Fruit fly (Drosophila melanogaster): Measurements from ENCODE around the gene CG42266.

Gene CG42266

DNA sequence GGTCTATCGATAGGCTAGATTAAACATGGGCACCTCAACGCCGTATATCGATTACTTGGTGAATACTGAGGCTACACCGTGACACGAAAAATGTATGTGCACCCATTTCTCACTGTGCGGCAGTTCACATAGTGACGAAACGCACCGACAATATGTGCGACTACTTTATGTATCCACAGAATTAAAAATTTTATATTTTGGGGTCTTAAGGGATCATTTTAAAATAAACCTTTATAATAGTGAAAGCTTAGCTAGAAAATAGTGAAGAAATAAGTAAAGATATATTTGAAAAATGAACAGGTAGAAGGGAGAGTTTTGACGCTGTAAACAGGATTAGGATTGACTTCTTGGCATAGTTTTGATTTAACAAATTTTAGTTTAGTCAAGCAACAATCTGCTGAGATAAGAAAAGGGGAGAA is 11.1 kb downstream of the CG42266 start, which contains the start of gene mRpL4 (continued):
- TF ChIP-seq usp (GFP tag; optimal IDR thresholded peaks at IDR 0.05) (no peak), CG5180 (GFP tag; optimal IDR thresholded peaks at IDR 0.05) (no peak), MESR4 (GFP tag; optimal IDR thresholded peaks at IDR 0.05) (no peak), her (GFP tag; optimal IDR thresholded peaks at IDR 0.05) (peak; percentile 66), hth (optimal IDR thresholded peaks at IDR 0.05) (no peak), onecut (GFP tag; IDR thresholded peaks at IDR 0.05) (0 out of 2 replicates have a peak, but pooled peaks have one; percentile 23), Six4 (GFP tag; optimal IDR thresholded peaks at IDR 0.05) (peak; percentile 47), cad (GFP tag; optimal IDR thresholded peaks at IDR 0.05) (no peak), sna (GFP tag; IDR thresholded peaks at IDR 0.05; ENCODE audit: partially characterized antibody) (peak; percentile 99), CG12155 (GFP tag; optimal IDR thresholded peaks at IDR 0.05) (peak; percentile 71), CG17359 (tag; optimal IDR thresholded peaks at IDR 0.05) (no peak), fd64A (GFP tag; optimal IDR thresholded peaks at IDR 0.05) (no peak), sim (GFP tag; IDR thresholded peaks at IDR 0.05) (no peak), CG15479 (GFP tag; optimal IDR thresholded peaks at IDR 0.05) (no peak), zfh2 (GFP tag; optimal IDR thresholded peaks at IDR 0.05) (peak; percentile 85), CG6254 (GFP tag; optimal IDR thresholded peaks at IDR 0.05) (peak; percentile 17), CG1529 (GFP tag; optimal IDR thresholded peaks at IDR 0.05) (no peak), CG11398 (GFP tag; optimal IDR thresholded peaks at IDR 0.05) (peak; percentile 58), CG7963 (GFP tag; IDR thresholded peaks at IDR 0.05; ENCODE audit: partially characterized antibody) (peak; percentile 95), CG12299 (tag; optimal IDR thresholded peaks at IDR 0.05) (no peak), Bdp1 (GFP tag; optimal IDR thresholded peaks at IDR 0.05) (peak; percentile 62), CG10321 (GFP tag; IDR thresholded peaks at IDR 0.05) (no peak), Ets97D (GFP tag; optimal IDR thresholded peaks at IDR 0.05) (peak; percentile 70), nerfin-2 (GFP tag; IDR thresholded peaks at IDR 0.05; ENCODE audit: partially characterized antibody) (peak; percentile 98), ash1 (GFP tag; optimal IDR thresholded peaks at IDR 0.05) (no peak), CG12236 (GFP tag; optimal IDR thresholded peaks at IDR 0.05) (peak; percentile 2), Dll (GFP tag; IDR thresholded peaks at IDR 0.05; ENCODE audit: partially characterized antibody) (peak; percentile 99), CG18764 (GFP tag; optimal IDR thresholded peaks at IDR 0.05) (peak; percentile 46), Eip74EF (GFP tag; optimal IDR thresholded peaks at IDR 0.05) (no peak), Spps (tag; optimal IDR thresholded peaks at IDR 0.05) (no peak), bcd (GFP tag; optimal IDR thresholded peaks at IDR 0.05) (peak; percentile 60), CG12744 (GFP tag; optimal IDR thresholded peaks at IDR 0.05) (peak; percentile 47), yki (optimal IDR thresholded peaks at IDR 0.05) (no peak), CoRest (tag; optimal IDR thresholded peaks at IDR 0.05) (peak; percentile 56), BEAF-32 (GFP tag; optimal IDR thresholded peaks at IDR 0.05) (peak; percentile 94), CG9932 (GFP tag; IDR thresholded peaks at IDR 0.05) (peak; percentile 87), YL-1 (GFP tag; optimal IDR thresholded peaks at IDR 0.05) (peak; percentile 28), gsb-n (tag; optimal IDR thresholded peaks at IDR 0.05) (peak; percentile 32), CG18011 (GFP tag; optimal IDR thresholded peaks at IDR 0.05) (peak; percentile 36), CG18599 (GFP tag; optimal IDR thresholded peaks at IDR 0.05) (no peak), CG30020 (tag; optimal IDR thresholded peaks at IDR 0.05) (peak; percentile 74), CG4820 (GFP tag; optimal IDR thresholded peaks at IDR 0.05) (peak; percentile 61), CG10565 (GFP tag; optimal IDR thresholded peaks at IDR 0.05) (no peak), dan (GFP tag; IDR thresholded peaks at IDR 0.05) (no peak), CG14667 (GFP tag; IDR thresholded peaks at IDR 0.05) (no peak), CG10979 (tag; optimal IDR thresholded peaks at IDR 0.05) (peak; percentile 50), HHEX (GFP tag; optimal IDR thresholded peaks at IDR 0.05) (peak; percentile 11), CG16815 (GFP tag; optimal IDR thresholded peaks at IDR 0.05) (peak; percentile 42), nmo (GFP tag; optimal IDR thresholded peaks at IDR 0.05) (peak; percentile 67), Drgx (GFP tag; IDR thresholded peaks at IDR 0.05) (no peak; the same call in 1 of the 2 replicates), CG7745 (tag; optimal IDR thresholded peaks at IDR 0.05) (no peak)

Data from whole organism, embryonic.